Fruit fly (Drosophila melanogaster) whole organism, wandering third instar larva: ENCODE results near the gene Fur1.

Experiments used
- Abd-B ChIP-seq: fragments of >200 bp; optimal IDR thresholded peaks from 2 replicates; lab custom pipeline; 2017; ENCODE audit warnings: missing biosample characterization, missing genetic modification characterization
- Dfd ChIP-seq: fragments of >200 bp; optimal IDR thresholded peaks from 2 replicates; lab custom pipeline; 2017; ENCODE audit warnings: missing biosample characterization, missing genetic modification characterization
- GATAd ChIP-seq: sonication (Bioruptor generic); optimal IDR thresholded peaks from 2 replicates; lab custom pipeline; 2016; ENCODE audit warnings: missing biosample characterization, missing genetic modification characterization
- Hr78 ChIP-seq: fragments of >200 bp; optimal IDR thresholded peaks from 2 replicates; lab custom pipeline; 2017; ENCODE audit warnings: missing biosample characterization, missing genetic modification characterization
- OdsH ChIP-seq: fragments of 200-800 bp; sonication (Bioruptor generic); optimal IDR thresholded peaks from 2 replicates; lab custom pipeline; 2016; ENCODE audit warnings: missing biosample characterization, mild to moderate bottlenecking, missing genetic modification characterization
- Vsx2 ChIP-seq: fragments of 200-300, 225-300 bp; sonication (Bioruptor generic); optimal IDR thresholded peaks from 2 replicates; lab custom pipeline; 2018; ENCODE audit warnings: missing biosample characterization, missing genetic modification characterization; ENCODE audit not compliant: partially characterized antibody
- dmrt93B ChIP-seq: fragments of 200-800 bp; sonication (Bioruptor generic); optimal IDR thresholded peaks from 2 replicates; lab custom pipeline; 2018; ENCODE audit warnings: missing biosample characterization, mild to moderate bottlenecking, missing genetic modification characterization
- dsf ChIP-seq: sonication (Bioruptor generic); optimal IDR thresholded peaks from 2 replicates; lab custom pipeline; 2016; ENCODE audit warnings: missing biosample characterization, missing genetic modification characterization, borderline replicate concordance
- fru ChIP-seq: fragments of 200-800 bp; sonication (Bioruptor generic); optimal IDR thresholded peaks from 3 replicates; lab custom pipeline; 2016; ENCODE audit warnings: missing biosample characterization, mild to moderate bottlenecking, missing genetic modification characterization
- h ChIP-seq: fragments of 200-800 bp; sonication (Bioruptor generic); optimal IDR thresholded peaks from 3 replicates; lab custom pipeline; 2016; ENCODE audit warnings: missing biosample characterization, mild to moderate bottlenecking, missing genetic modification characterization
- pan ChIP-seq: fragments of >200 bp; optimal IDR thresholded peaks from 2 replicates; lab custom pipeline; 2017
- psq ChIP-seq: fragments of 200-800 bp; sonication (Bioruptor generic); optimal IDR thresholded peaks from 3 replicates; lab custom pipeline; 2017; ENCODE audit warnings: missing biosample characterization, mild to moderate bottlenecking, missing genetic modification characterization, moderate library complexity
- rgr ChIP-seq: fragments of 200-800 bp; sonication (Bioruptor generic); optimal IDR thresholded peaks from 3 replicates; lab custom pipeline; 2016; ENCODE audit warnings: missing biosample characterization, mild to moderate bottlenecking, missing genetic modification characterization
- usp ChIP-seq: fragments of >200 bp; optimal IDR thresholded peaks from 2 replicates; lab custom pipeline; 2017; ENCODE audit warnings: missing biosample characterization, missing genetic modification characterization

DNA sequence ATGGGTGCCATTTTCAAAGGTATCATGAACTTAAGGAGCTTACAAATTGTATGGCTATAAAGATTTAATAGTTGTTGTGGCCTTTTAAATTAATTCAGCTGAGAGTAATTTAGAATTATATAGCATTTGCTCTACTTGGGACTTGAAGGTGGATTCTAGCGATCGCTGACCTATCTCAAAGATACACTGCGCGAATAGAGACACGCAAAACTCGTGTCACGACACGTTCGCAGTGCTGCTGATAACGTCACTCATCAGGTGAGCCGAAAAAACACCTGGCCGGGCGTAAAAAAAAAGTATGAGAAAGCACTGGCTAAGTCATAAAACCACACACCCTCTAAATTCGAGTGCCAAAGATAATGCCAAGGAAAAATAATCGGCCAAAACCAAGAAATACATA lies 16.8 kb upstream of the Fur1 start:
- TF ChIP-seq dsf (GFP tag; lab: Kevin White, UChicago) (no peak), Abd-B (no peak), fru (GFP tag; lab: Kevin White, UChicago) (no peak), Vsx2 (GFP tag; lab: Kevin White, UChicago) (no peak), rgr (no peak), Dfd (GFP tag; lab: Kevin White, UChicago) (no peak), GATAd (GFP tag; lab: Kevin White, UChicago) (no peak), OdsH (GFP tag; lab: Kevin White, UChicago) (no peak), psq (GFP tag; lab: Kevin White, UChicago) (no peak), dmrt93B (no peak), Hr78 (GFP tag; lab: Kevin White, UChicago) (no peak), usp (no peak), h (GFP tag; lab: Kevin White, UChicago) (no peak), pan (lab: Kevin White, UChicago) (no peak)
